Worm (Caenorhabditis elegans): ENCODE measurements around the gene scc-3.

DNA sequence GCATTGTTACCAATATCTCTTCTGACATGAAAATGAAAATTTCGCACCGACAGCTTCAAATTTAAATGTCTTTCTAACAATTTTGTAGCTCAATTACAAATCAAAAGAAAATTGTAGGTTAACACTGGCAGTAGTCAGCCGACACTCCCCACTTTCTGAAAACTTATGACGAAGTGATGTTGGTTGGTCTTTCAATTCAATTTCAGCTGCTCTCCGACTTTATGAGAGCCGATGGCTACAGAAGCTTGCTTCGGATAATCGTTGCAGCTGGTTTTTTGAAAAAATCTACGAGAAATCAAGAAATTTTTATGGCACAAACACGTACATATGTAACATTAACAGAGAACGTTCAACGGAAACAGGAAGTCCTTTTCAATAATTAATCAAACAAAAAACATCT, 21.1 kb downstream of the scc-3 start, which contains the start of gene sre-20:
- TF ChIP-seq nhr-90 (tag; optimal IDR thresholded peaks at IDR 0.05) (no peak), cebp-2 (GFP tag; IDR thresholded peaks at IDR 0.05) (no peak), ztf-22 (GFP tag; optimal IDR thresholded peaks at IDR 0.05) (no peak), him-1 (tag; optimal IDR thresholded peaks at IDR 0.05) (no peak), lsl-1 (GFP tag; optimal IDR thresholded peaks at IDR 0.05) (no peak), B0336.3 (GFP tag; IDR thresholded peaks at IDR 0.05) (no peak), snpc-4 (GFP tag; optimal IDR thresholded peaks at IDR 0.05) (no peak), snpc-4 (tag; optimal IDR thresholded peaks at IDR 0.05) (no peak)
